Fruit fly (Drosophila melanogaster): ENCODE data around the gene robo2.
A peak's percentile ranks its signal among the peaks of the same experiment; 100 is the strongest.

robo2 gene

dm6 chr2L:1420287-1420686, at the start of gene robo2 (continued):
- TF ChIP-seq fd59A (GFP tag; optimal IDR thresholded peaks at IDR 0.05) (no peak), Blimp-1 (GFP tag; optimal IDR thresholded peaks at IDR 0.05) (peak; percentile 54), CG6163 (GFP tag; IDR thresholded peaks at IDR 0.05) (peak; percentile 83), CG6808 (GFP tag; optimal IDR thresholded peaks at IDR 0.05) (peak; percentile 48), CG7368 (GFP tag; optimal IDR thresholded peaks at IDR 0.05) (peak; percentile 62), svp (GFP tag) (peak; percentile 71), CG4318 (GFP tag; optimal IDR thresholded peaks at IDR 0.05) (no peak)

- TF ChIP-seq achi (GFP tag; optimal IDR thresholded peaks at IDR 0.05) (peak; percentile 11), Eip78C (GFP tag) (peak; percentile 61), CG34406 (GFP tag; optimal IDR thresholded peaks at IDR 0.05) (no peak), topi (GFP tag; optimal IDR thresholded peaks at IDR 0.05) (no peak), Ets96B (tag; optimal IDR thresholded peaks at IDR 0.05) (peak; percentile 27), CG32006 (GFP tag; optimal IDR thresholded peaks at IDR 0.05) (no peak), Sox15 (GFP tag; optimal IDR thresholded peaks at IDR 0.05) (no peak), CG6163 (GFP tag; IDR thresholded peaks at IDR 0.05) (0 out of 3 replicates have a peak, but pooled peaks have one; percentile 23), CG11762 (GFP tag; optimal IDR thresholded peaks at IDR 0.05; ENCODE audit: insufficient read depth) (no peak)
Measured at dm6 chr2L:1470009-1470408, 49.8 kb upstream of the robo2 start.

- TF ChIP-seq CG6276 (GFP tag; optimal IDR thresholded peaks at IDR 0.05) = no peak
- TF ChIP-seq eg (GFP tag; IDR thresholded peaks at IDR 0.05) = no peak
- no peak for TF ChIP-seq Sox102F (GFP tag; optimal IDR thresholded peaks at IDR 0.05)
- no peak for TF ChIP-seq CG31627 (GFP tag; optimal IDR thresholded peaks at IDR 0.05)
- TF ChIP-seq svp (GFP tag) = peak; percentile 14
- TF ChIP-seq Eip78C (GFP tag) = peak; percentile 16
Measured at dm6 chr2L:1463362-1463908, 43.2 kb upstream of the robo2 start.

dm6 chr2L:1462136-1462535, 41.9 kb upstream of the robo2 start:
- no peak for TF ChIP-seq OdsH (GFP tag; optimal IDR thresholded peaks at IDR 0.05)
- TF ChIP-seq svp (GFP tag) = peak; percentile 62

- TF ChIP-seq CG32006 (GFP tag; optimal IDR thresholded peaks at IDR 0.05) (no peak), CG11902 (GFP tag; optimal IDR thresholded peaks at IDR 0.05) (no peak), achi (GFP tag; optimal IDR thresholded peaks at IDR 0.05) (no peak), CG15336 (GFP tag; IDR thresholded peaks at IDR 0.05) (0 out of 2 replicates have a peak, but pooled peaks have one; percentile 12), CG6854 (GFP tag; optimal IDR thresholded peaks at IDR 0.05) (no peak), ss (GFP tag; optimal IDR thresholded peaks at IDR 0.05) (peak in 1 of 2 experiments; percentile 69), Blimp-1 (GFP tag; optimal IDR thresholded peaks at IDR 0.05) (no peak), CG34406 (GFP tag; optimal IDR thresholded peaks at IDR 0.05) (no peak), Eip78C (GFP tag) (peak; percentile 45)
Measured at dm6 chr2L:1460463-1461219, 40.4 kb upstream of the robo2 start.

dm6 chr2L:1459344-1459743, 39.1 kb upstream of the robo2 start:
- peak; percentile 54 for TF ChIP-seq Eip75B (GFP tag; optimal IDR thresholded peaks at IDR 0.05)
- peak; percentile 13 for TF ChIP-seq cyc (GFP tag; optimal IDR thresholded peaks at IDR 0.05)
- TF ChIP-seq pdm3 (GFP tag; optimal IDR thresholded peaks at IDR 0.05) = peak; percentile 8
- TF ChIP-seq acj6 (GFP tag; optimal IDR thresholded peaks at IDR 0.05) = peak; percentile 38
- TF ChIP-seq ss (GFP tag; optimal IDR thresholded peaks at IDR 0.05) = peak; percentile 4 to 59
- peak; percentile 13; the same call in 1 of the 2 replicates for TF ChIP-seq Gug (GFP tag; IDR thresholded peaks at IDR 0.05)
- no peak for TF ChIP-seq CG11294 (GFP tag; IDR thresholded peaks at IDR 0.05)
- TF ChIP-seq svp (GFP tag) = peak; percentile 57
- peak; percentile 62 for TF ChIP-seq CG6163 (GFP tag; IDR thresholded peaks at IDR 0.05)
- TF ChIP-seq CG15336 (GFP tag; IDR thresholded peaks at IDR 0.05) = peak; percentile 61
- TF ChIP-seq net (GFP tag; optimal IDR thresholded peaks at IDR 0.05) = no peak
- no peak for TF ChIP-seq Eip93F (GFP tag; optimal IDR thresholded peaks at IDR 0.05)
- peak; percentile 86 for TF ChIP-seq Eip78C (GFP tag)
- TF ChIP-seq Sox15 (GFP tag; optimal IDR thresholded peaks at IDR 0.05) = no peak
- TF ChIP-seq CG7368 (GFP tag; optimal IDR thresholded peaks at IDR 0.05) = peak; percentile 16
- no peak for TF ChIP-seq dac (GFP tag; optimal IDR thresholded peaks at IDR 0.05)
- peak; percentile 67 for TF ChIP-seq CG10631 (GFP tag; optimal IDR thresholded peaks at IDR 0.05)
- peak; percentile 4 for TF ChIP-seq CG11762 (GFP tag; optimal IDR thresholded peaks at IDR 0.05; ENCODE audit: insufficient read depth)
- TF ChIP-seq dsx (GFP tag; optimal IDR thresholded peaks at IDR 0.05; ENCODE audit: poor library complexity, severe bottlenecking) = peak; percentile 39
- no peak for TF ChIP-seq Hr39 (GFP tag; optimal IDR thresholded peaks at IDR 0.05)
- TF ChIP-seq achi (GFP tag; optimal IDR thresholded peaks at IDR 0.05) = peak; percentile 44
- no peak for TF ChIP-seq CG6276 (GFP tag; optimal IDR thresholded peaks at IDR 0.05)
- TF ChIP-seq CG31627 (GFP tag; optimal IDR thresholded peaks at IDR 0.05) = no peak
- peak; percentile 22 for TF ChIP-seq Smox (GFP tag; optimal IDR thresholded peaks at IDR 0.05)
- TF ChIP-seq topi (GFP tag; optimal IDR thresholded peaks at IDR 0.05) = peak; percentile 3
- TF ChIP-seq Ets96B (tag; optimal IDR thresholded peaks at IDR 0.05) = peak; percentile 69
- TF ChIP-seq CG6808 (GFP tag; optimal IDR thresholded peaks at IDR 0.05) = peak; percentile 40
